Worm (Caenorhabditis elegans) whole organism, L4 larva: ENCODE results near the gene tsct-1.

Experiments
- F44E2.7 ChIP-seq: fragments of 200-800 bp; sonication (Bioruptor generic); IDR thresholded peaks from 2 replicates; pipeline ENCODE4 v2.1.2; 2022; ENCODE audit warnings: missing genetic modification characterization, missing compliant biosample characterization
- aly-2 ChIP-seq: sonication (generic microtip); optimal IDR thresholded peaks from 2 replicates; lab custom pipeline; 2018; ENCODE audit warnings: missing biosample characterization, missing genetic modification characterization
- ceh-20 ChIP-seq: fragments of 200-800 bp; sonication (Bioruptor generic); IDR thresholded peaks from 2 replicates; pipeline ENCODE4 v1.3.6; 2022; ENCODE audit warnings: missing genetic modification reagents, missing genetic modification characterization, missing compliant biosample characterization
- ceh-62 ChIP-seq: sonication (generic microtip); optimal IDR thresholded peaks from 2 replicates; lab custom pipeline; 2017; ENCODE audit warnings: missing biosample characterization, missing genetic modification characterization
- daf-16 ChIP-seq, 3 experiments: sonication (generic microtip); optimal IDR thresholded peaks; 2 replicates each; lab custom pipeline; 2016 to 2017; ENCODE audit warnings: missing genetic modification characterization in 3 of 3, missing genetic modification reagents in 3 of 3, mild to moderate bottlenecking in 2 of 3, missing compliant biosample characterization in 2 of 3, missing biosample characterization in 1 of 3, moderate library complexity in 1 of 3
- dmd-6 ChIP-seq: fragments of 200-800 bp; sonication (Bioruptor generic); IDR thresholded peaks from 2 replicates; pipeline ENCODE4 v1.3.6; 2022; ENCODE audit warnings: missing genetic modification reagents, missing genetic modification characterization, missing compliant biosample characterization
- dmd-9 ChIP-seq: fragments of 200-800 bp; sonication (Bioruptor generic); IDR thresholded peaks from 2 replicates; pipeline ENCODE4 v1.3.6; 2022; ENCODE audit warnings: missing genetic modification reagents, missing genetic modification characterization, missing compliant biosample characterization
- dve-1 ChIP-seq: sonication (generic microtip); optimal IDR thresholded peaks from 2 replicates; lab custom pipeline; 2017; ENCODE audit warnings: antibody characterized with exemption, mild to moderate bottlenecking, missing genetic modification characterization, missing compliant biosample characterization; ENCODE audit not compliant: insufficient read depth
- egl-43 ChIP-seq: fragments of 200-800 bp; sonication (Bioruptor generic); IDR thresholded peaks from 2 replicates; pipeline ENCODE4 v1.3.6; 2022; ENCODE audit warnings: missing genetic modification reagents, missing genetic modification characterization, missing compliant biosample characterization
- fkh-10 ChIP-seq: fragments of 150-350 bp; optimal IDR thresholded peaks from 2 replicates; lab custom pipeline; 2014; ENCODE audit warnings: missing biosample characterization, missing genetic modification reagents, missing genetic modification characterization
- fos-1 ChIP-seq: fragments of 150-350 bp; optimal IDR thresholded peaks from 2 replicates; lab custom pipeline; 2014; ENCODE audit warnings: missing biosample characterization, missing genetic modification characterization
- hif-1 ChIP-seq, 2 experiments: sonication (generic microtip); optimal IDR thresholded peaks; 2 replicates each; lab custom pipeline; 2016 to 2017; ENCODE audit warnings: missing compliant biosample characterization in 2 of 2, missing genetic modification characterization in 2 of 2, missing genetic modification reagents in 2 of 2, missing genotype in 2 of 2, mild to moderate bottlenecking in 1 of 2
- hlh-11 ChIP-seq: fragments of 200-800 bp; sonication (Bioruptor generic); optimal IDR thresholded peaks from 2 replicates; lab custom pipeline; 2018; ENCODE audit warnings: mild to moderate bottlenecking, missing genetic modification characterization, missing compliant biosample characterization
- hlh-30 ChIP-seq: sonication (generic microtip); optimal IDR thresholded peaks from 2 replicates; lab custom pipeline; 2017; ENCODE audit warnings: antibody characterized with exemption, mild to moderate bottlenecking, missing genetic modification characterization, missing compliant biosample characterization; ENCODE audit not compliant: insufficient read depth
- hmg-1.1 ChIP-seq: fragments of 200-800 bp; sonication (Bioruptor generic); IDR thresholded peaks from 2 replicates; pipeline ENCODE4 v1.3.6; 2022; ENCODE audit warnings: missing genetic modification reagents, missing genetic modification characterization, missing compliant biosample characterization
- lin-13 ChIP-seq: fragments of 150-350 bp; optimal IDR thresholded peaks from 2 replicates; lab custom pipeline; 2014; ENCODE audit warnings: missing biosample characterization, missing genetic modification reagents, missing genetic modification characterization
- lin-15B ChIP-seq: fragments of 150-350 bp; sonication (generic microtip); optimal IDR thresholded peaks from 3 replicates; lab custom pipeline; 2014; ENCODE audit warnings: missing biosample characterization, missing genetic modification characterization
- lin-39 ChIP-seq: fragments of 150-350 bp; optimal IDR thresholded peaks from 2 replicates; lab custom pipeline; 2014; ENCODE audit warnings: missing biosample characterization, missing genetic modification reagents, missing genetic modification characterization
- lsy-2 ChIP-seq, 2 experiments: fragments of 150-350 bp in 1 of 2; sonication (generic microtip) in 1 of 2; optimal IDR thresholded peaks; 2 replicates each; lab custom pipeline; 2014 to 2017; ENCODE audit warnings: missing biosample characterization in 2 of 2, missing genetic modification characterization in 2 of 2
- mep-1 ChIP-seq: fragments of 150-350 bp; sonication (generic microtip); optimal IDR thresholded peaks from 3 replicates; lab custom pipeline; 2014; ENCODE audit warnings: missing biosample characterization, missing genetic modification characterization
- mes-2 ChIP-seq: sonication (generic microtip); optimal IDR thresholded peaks from 2 replicates; lab custom pipeline; 2016; ENCODE audit warnings: missing genotype, mild to moderate bottlenecking, missing genetic modification characterization, missing compliant biosample characterization; ENCODE audit not compliant: poor library complexity, severe bottlenecking
- mxl-3 ChIP-seq: fragments of 200-800 bp; sonication (Bioruptor generic); optimal IDR thresholded peaks from 2 replicates; lab custom pipeline; 2018; ENCODE audit warnings: mild to moderate bottlenecking, missing genetic modification characterization, missing compliant biosample characterization
- nhr-28 ChIP-seq: fragments of 150-350 bp; optimal IDR thresholded peaks from 2 replicates; lab custom pipeline; 2014; ENCODE audit warnings: missing biosample characterization, missing genetic modification characterization
- nhr-6 ChIP-seq: fragments of 150-350 bp; optimal IDR thresholded peaks from 2 replicates; lab custom pipeline; 2014; ENCODE audit warnings: missing biosample characterization, missing genetic modification characterization
- nhr-76 ChIP-seq: fragments of 150-350 bp; optimal IDR thresholded peaks from 2 replicates; lab custom pipeline; 2014; ENCODE audit warnings: missing biosample characterization, missing genetic modification characterization
- php-3 ChIP-seq: fragments of 200-800 bp; sonication (Bioruptor generic); IDR thresholded peaks from 2 replicates; pipeline ENCODE4 v1.3.6; 2022; ENCODE audit warnings: missing genetic modification reagents, missing genetic modification characterization, missing compliant biosample characterization
- pqm-1 ChIP-seq: sonication (generic microtip); optimal IDR thresholded peaks from 2 replicates; lab custom pipeline; 2017; ENCODE audit warnings: missing biosample characterization, missing genetic modification characterization
- set-16 ChIP-seq: fragments of 200-800 bp; sonication (Bioruptor generic); IDR thresholded peaks from 2 replicates; pipeline ENCODE4 v1.3.6; 2022; ENCODE audit warnings: missing genetic modification reagents, missing genetic modification characterization, missing compliant biosample characterization
- tag-97 ChIP-seq: fragments of 200-800 bp; sonication (Bioruptor generic); IDR thresholded peaks from 2 replicates; pipeline ENCODE4 v1.3.6; 2022; ENCODE audit warnings: missing genetic modification characterization, missing compliant biosample characterization
- unc-62 ChIP-seq, 3 experiments: fragments of 150-350 bp in 1 of 3; sonication (generic microtip); optimal IDR thresholded peaks in 2 of 3; peaks in 1 of 3; 1 replicate in 1 of 3; 2 replicates in 2 of 3; lab custom pipeline; 2014 to 2017; ENCODE audit warnings: missing biosample characterization in 3 of 3, missing genetic modification characterization in 3 of 3, missing genetic modification reagents in 3 of 3, missing genotype in 1 of 3
- zip-11 ChIP-seq: fragments of 200-800 bp; sonication (Bioruptor generic); IDR thresholded peaks from 2 replicates; pipeline ENCODE4 v1.3.6; 2022; ENCODE audit warnings: missing genetic modification characterization, missing compliant biosample characterization
- ztf-7 ChIP-seq: fragments of 150-350 bp; optimal IDR thresholded peaks from 2 replicates; lab custom pipeline; 2014; ENCODE audit warnings: missing biosample characterization, missing genetic modification characterization

Gene tsct-1

DNA sequence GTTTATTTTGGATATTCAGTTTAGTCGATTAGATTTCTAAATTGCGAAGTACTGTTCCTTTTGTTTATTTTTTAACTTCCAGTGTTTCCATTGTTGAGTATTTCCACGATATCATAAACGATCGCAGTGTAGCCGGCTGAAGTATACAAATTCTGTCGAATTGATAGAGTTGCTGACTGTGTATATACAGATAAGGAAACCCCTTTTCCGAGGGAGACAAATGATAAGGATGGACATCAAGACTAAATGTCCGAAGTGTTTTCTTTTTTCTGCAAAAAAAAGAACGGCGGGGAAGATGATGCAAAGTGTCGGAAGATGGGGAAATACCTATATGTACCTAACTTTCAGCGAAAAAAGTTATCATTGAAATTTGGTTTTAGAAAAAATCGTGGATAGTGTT is 12.7 kb downstream of the tsct-1 start:
- TF ChIP-seq dmd-6 (GFP tag; lab: Robert Waterston, UW) (peak; percentile 37; the same call in 1 of the 2 replicates), dmd-9 (GFP tag; lab: Robert Waterston, UW) (no peak), pqm-1 (tag; lab: Kevin White, UChicago) (peak; percentile 73), nhr-28 (peak; percentile 75), ztf-7 (peak; percentile 1), mep-1 (tag; lab: Kevin White, UChicago) (no peak), daf-16 (GFP tag; optimal IDR thresholded peaks at IDR 0.05; lab: Kevin White, UChicago) (no peak), daf-16 (tag; optimal IDR thresholded peaks at IDR 0.05; lab: Kevin White, UChicago) (peak; percentile 90), tag-97 (no peak), ceh-62 (tag; lab: Kevin White, UChicago) (no peak), dve-1 (tag; lab: Kevin White, UChicago) (peak; percentile 55), hlh-11 (peak; percentile 37), fkh-10 (no peak), aly-2 (tag; lab: Kevin White, UChicago) (no peak)
- TF ChIP-seq, all 104 proteins: peak for 7

DNA sequence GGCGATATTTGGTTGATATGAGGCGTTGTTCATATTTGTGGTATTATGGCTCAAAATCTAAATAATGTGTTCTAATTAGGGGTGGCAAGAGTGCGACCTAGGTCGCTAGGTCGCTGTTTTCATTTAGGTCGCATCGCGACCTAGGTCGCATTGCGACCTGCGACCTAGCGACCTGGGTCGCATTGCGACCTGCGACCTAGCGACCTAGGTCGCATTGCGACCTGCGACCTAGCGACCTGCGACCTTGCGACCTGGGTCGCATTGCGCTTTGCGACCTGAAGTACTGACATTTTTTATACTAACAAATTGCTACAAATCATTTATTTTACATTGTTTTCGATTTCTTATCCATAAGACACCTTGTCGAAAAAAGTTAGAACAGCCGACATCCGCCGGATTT is 13.7 kb downstream of the tsct-1 start:
- 0 out of 2 replicates have a peak, but pooled peaks have one; percentile 26 for TF ChIP-seq egl-43 (GFP tag; lab: Robert Waterston, UW)
- peak; percentile 77 for TF ChIP-seq set-16 (GFP tag; lab: Robert Waterston, UW)
- TF ChIP-seq, all 104 proteins: peak for 2; not testable (repeated sequence) for 102

DNA sequence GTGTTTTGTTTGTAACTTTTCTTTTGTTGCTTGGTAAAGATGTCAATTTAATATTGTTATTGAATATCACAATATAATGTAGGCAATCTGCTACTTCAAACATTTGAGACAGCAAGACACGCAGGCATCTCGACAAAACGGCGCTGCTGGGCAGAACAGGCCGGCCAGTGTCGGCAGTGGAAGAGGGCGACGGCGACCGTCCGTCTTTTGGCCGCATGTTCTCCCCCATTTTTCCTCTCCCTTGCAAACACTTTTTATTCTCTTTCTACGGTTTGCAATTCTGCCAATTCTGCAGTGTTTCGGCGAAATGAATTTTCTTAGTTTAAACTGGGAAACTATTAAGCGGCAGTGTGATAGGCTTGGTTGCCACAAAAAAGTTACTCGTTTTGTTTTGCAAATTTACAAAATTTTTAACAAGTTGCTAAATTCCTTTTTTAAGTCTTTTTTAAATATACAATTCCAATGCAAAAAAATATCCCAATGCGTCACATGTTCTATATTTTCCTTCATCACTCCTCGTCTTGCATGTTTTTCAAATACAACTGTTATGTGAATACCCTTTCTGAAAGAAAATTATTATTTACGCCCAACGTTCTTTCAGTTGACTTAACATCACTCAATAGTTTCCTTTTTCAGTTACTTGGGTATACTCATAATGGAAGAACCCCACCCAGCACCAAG is 15.5 kb downstream of the tsct-1 start, which contains the start of gene T18D3.6:
TSS of gene T18D3.6 (plus strand) at position 631 of the 681 bp plus-strand sequence.
- TF ChIP-seq fos-1, result no peak
- TF ChIP-seq ceh-20 (GFP tag; lab: Robert Waterston, UW), result no peak
- TF ChIP-seq dmd-6 (GFP tag; lab: Robert Waterston, UW), result peak; percentile 31; the same call in 1 of the 2 replicates
- peak; percentile 13 for TF ChIP-seq mep-1 (tag; lab: Kevin White, UChicago)
- peak in 1 of 2 experiments; percentile 9 for TF ChIP-seq hif-1 (tag; optimal IDR thresholded peaks at IDR 0.05; lab: Kevin White, UChicago)
- TF ChIP-seq daf-16 (GFP tag; optimal IDR thresholded peaks at IDR 0.05; lab: Kevin White, UChicago), result no peak
- peak; percentile 39 for TF ChIP-seq daf-16 (tag; optimal IDR thresholded peaks at IDR 0.05; lab: Kevin White, UChicago)
- TF ChIP-seq hmg-1.1 (GFP tag; lab: Robert Waterston, UW), result peak; percentile 52
- peak; percentile 41 for TF ChIP-seq nhr-6 (tag; lab: Kevin White, UChicago)
- no peak for TF ChIP-seq F44E2.7 (GFP tag; lab: Robert Waterston, UW)
- TF ChIP-seq lin-39, result no peak
- peak in 1 of 2 experiments; percentile 11 for TF ChIP-seq lsy-2 (tag; optimal IDR thresholded peaks at IDR 0.05; lab: Kevin White, UChicago)
- TF ChIP-seq unc-62 (GFP tag; optimal IDR thresholded peaks at IDR 0.05 in 1 of 2; lab: Kevin White, UChicago), result peak in 1 of 2 experiments; percentile 72
- TF ChIP-seq unc-62 (tag; optimal IDR thresholded peaks at IDR 0.05; lab: Kevin White, UChicago), result no peak
- no peak for TF ChIP-seq lin-15B (tag; lab: Kevin White, UChicago)
- peak; percentile 28 for TF ChIP-seq mes-2
- TF ChIP-seq egl-43 (GFP tag; lab: Robert Waterston, UW), result 0 out of 2 replicates have a peak, but pooled peaks have one; percentile 51
- peak; percentile 33 for TF ChIP-seq nhr-28
- peak; percentile 11 for TF ChIP-seq hlh-30 (tag; lab: Kevin White, UChicago)
- peak; percentile 51 for TF ChIP-seq hlh-11
- peak; percentile 84 for TF ChIP-seq mxl-3
- TF ChIP-seq set-16 (GFP tag; lab: Robert Waterston, UW), result peak; percentile 47
- TF ChIP-seq dve-1 (tag; lab: Kevin White, UChicago), result peak; percentile 56

DNA sequence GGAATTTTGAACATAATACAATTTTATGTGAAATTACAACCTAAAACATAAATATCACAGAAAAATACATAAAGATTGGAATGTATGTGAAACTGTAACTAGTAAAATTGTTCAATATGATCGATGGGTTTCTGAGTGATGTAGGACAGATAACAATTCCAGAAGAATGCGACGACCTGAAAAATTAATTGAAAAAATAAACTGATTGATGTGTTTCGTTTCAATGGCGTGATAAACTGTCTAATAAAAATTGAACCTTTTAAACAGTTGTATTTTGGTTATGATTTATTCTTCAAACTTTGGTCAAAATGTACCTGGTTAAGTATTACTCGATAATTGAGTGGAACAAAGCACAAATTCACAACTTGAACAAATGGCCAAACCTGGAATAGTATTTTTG is 17.4 kb downstream of the tsct-1 start:
- peak; percentile 59 for TF ChIP-seq dmd-6 (GFP tag; lab: Robert Waterston, UW)
- TF ChIP-seq php-3 (GFP tag; lab: Robert Waterston, UW), result 0 out of 2 replicates have a peak, but pooled peaks have one; percentile 18
- no peak for TF ChIP-seq zip-11 (GFP tag; lab: Robert Waterston, UW)
- TF ChIP-seq lin-13 (GFP tag; lab: Kevin White, UChicago), result no peak
- TF ChIP-seq nhr-76, result peak; percentile 10
